Fruit fly (Drosophila melanogaster) whole organism, pupa: ENCODE measurements around the gene AhcyL1.

Source experiments
- CG15710 ChIP-seq: fragments of 200-800 bp; sonication (Bioruptor generic); optimal IDR thresholded peaks from 2 replicates; lab custom pipeline; 2018; ENCODE audit warnings: missing biosample characterization, mild to moderate bottlenecking, missing genetic modification characterization, moderate library complexity
- EcR ChIP-seq: fragments of 200-800 bp; sonication (Bioruptor generic); optimal IDR thresholded peaks from 3 replicates; lab custom pipeline; 2019; ENCODE audit warnings: missing biosample characterization, missing genetic modification characterization, mild to moderate bottlenecking, moderate library complexity, missing genetic modification reagents
- fd96Ca ChIP-seq: fragments of 200-800 bp; sonication (Bioruptor generic); IDR thresholded peaks from 3 replicates; pipeline ENCODE4 v1.3.6; 2022; ENCODE audit warnings: missing biosample characterization, missing genetic modification characterization
- gl ChIP-seq: fragments of 200-800 bp; sonication (Bioruptor generic); optimal IDR thresholded peaks from 2 replicates; lab custom pipeline; 2018; ENCODE audit warnings: missing biosample characterization, mild to moderate bottlenecking, missing genetic modification characterization

- TF ChIP-seq CG15710 (tag; lab: Kevin White, UChicago) (no peak), gl (tag; lab: Kevin White, UChicago) (no peak), fd96Ca (GFP tag; lab: Robert Waterston, UW) (no peak), EcR (GFP tag; lab: Kevin White, UChicago) (no peak)
Measured at dm6 chr3L:2781991-2782677, 10.0 kb upstream of the AhcyL1 start, which contains the start of gene Pgant6.
